Worm (Caenorhabditis elegans) whole organism, young adult: ENCODE results near the gene upb-1.

ENCODE experiments used
- C06A6.2 ChIP-seq: fragments of 200-800 bp; sonication (Bioruptor generic); conservative IDR thresholded peaks from 2 replicates; pipeline ENCODE4 v1.3.6; 2022; ENCODE audit warnings: missing genetic modification characterization, missing compliant biosample characterization
- C17E4.6 ChIP-seq: fragments of 200-800 bp; sonication (Bioruptor generic); IDR thresholded peaks from 2 replicates; pipeline ENCODE4 v1.3.6; 2022; ENCODE audit warnings: missing genetic modification reagents, missing genetic modification characterization, missing compliant biosample characterization
- F10E7.11 ChIP-seq: sonication (generic microtip); optimal IDR thresholded peaks from 2 replicates; lab custom pipeline; 2017; ENCODE audit warnings: mild to moderate bottlenecking, missing genetic modification characterization, moderate library complexity, missing compliant biosample characterization
- F23B12.7 ChIP-seq: sonication (generic microtip); optimal IDR thresholded peaks from 2 replicates; lab custom pipeline; 2017; ENCODE audit warnings: missing genetic modification characterization, mild to moderate bottlenecking, missing compliant biosample characterization, antibody characterized with exemption, moderate library complexity; ENCODE audit not compliant: insufficient read depth
- F33H1.4 ChIP-seq: fragments of 200-800 bp; sonication (Bioruptor generic); IDR thresholded peaks from 2 replicates; pipeline ENCODE4 v1.3.6; 2022; ENCODE audit warnings: missing genetic modification reagents, missing genetic modification characterization, missing compliant biosample characterization
- F37B4.10 ChIP-seq: fragments of 200-800 bp; sonication (Bioruptor generic); IDR thresholded peaks from 2 replicates; pipeline ENCODE4 v1.3.6; 2022; ENCODE audit warnings: missing genetic modification characterization, missing compliant biosample characterization
- F57C9.4 ChIP-seq: sonication (generic microtip); optimal IDR thresholded peaks from 2 replicates; lab custom pipeline; 2017; ENCODE audit warnings: mild to moderate bottlenecking, missing genetic modification characterization, missing compliant biosample characterization
- T07F8.4 ChIP-seq: sonication (generic microtip); optimal IDR thresholded peaks from 2 replicates; lab custom pipeline; 2016; ENCODE audit warnings: mild to moderate bottlenecking, missing genetic modification characterization, moderate library complexity, missing compliant biosample characterization
- Y67H2A.10 ChIP-seq: fragments of 200-800 bp; sonication (Bioruptor generic); conservative IDR thresholded peaks from 2 replicates; pipeline ENCODE4 v1.3.6; 2022; ENCODE audit warnings: missing genetic modification reagents, missing genetic modification characterization, missing compliant biosample characterization
- Y95B8A.8 ChIP-seq: fragments of 200-800 bp; sonication (Bioruptor generic); IDR thresholded peaks from 2 replicates; pipeline ENCODE4 v1.3.6; 2022; ENCODE audit warnings: missing genetic modification reagents, missing genetic modification characterization, missing compliant biosample characterization
- akir-1 ChIP-seq: fragments of 200-800 bp; sonication (Bioruptor generic); optimal IDR thresholded peaks from 2 replicates; lab custom pipeline; 2018; ENCODE audit warnings: mild to moderate bottlenecking, missing genetic modification characterization, moderate library complexity, missing compliant biosample characterization
- ama-1 ChIP-seq, 3 experiments: fragments of 150-350 bp in 1 of 3; sonication (generic microtip) in 2 of 3; optimal IDR thresholded peaks; 2 replicates each; lab custom pipeline; 2014 to 2018; ENCODE audit warnings: missing biosample characterization in 2 of 3, missing genetic modification characterization in 2 of 3, missing genetic modification reagents in 2 of 3
- athp-1 ChIP-seq: sonication (generic microtip); optimal IDR thresholded peaks from 2 replicates; lab custom pipeline; 2017; ENCODE audit warnings: mild to moderate bottlenecking, missing genetic modification characterization, missing compliant biosample characterization
- attf-3 ChIP-seq: fragments of 200-800 bp; sonication (Bioruptor generic); conservative IDR thresholded peaks from 2 replicates; pipeline ENCODE4 v1.3.6; 2022; ENCODE audit warnings: missing genetic modification reagents, missing genetic modification characterization, missing compliant biosample characterization
- attf-6 ChIP-seq: fragments of 200-800 bp; sonication (Bioruptor generic); IDR thresholded peaks from 2 replicates; pipeline ENCODE4 v1.3.6; 2022; ENCODE audit warnings: missing genetic modification reagents, missing genetic modification characterization, missing compliant biosample characterization
- cebp-2 ChIP-seq: fragments of 200-800 bp; sonication (Bioruptor generic); IDR thresholded peaks from 2 replicates; pipeline ENCODE4 v1.3.6; 2022; ENCODE audit warnings: missing genetic modification characterization, missing compliant biosample characterization
- ceh-27 ChIP-seq: fragments of 200-800 bp; sonication (Bioruptor generic); optimal IDR thresholded peaks from 2 replicates; lab custom pipeline; 2018; ENCODE audit warnings: mild to moderate bottlenecking, missing genetic modification characterization, moderate library complexity, missing compliant biosample characterization
- chd-7 ChIP-seq: sonication (generic microtip); optimal IDR thresholded peaks from 2 replicates; lab custom pipeline; 2016; ENCODE audit warnings: mild to moderate bottlenecking, missing genetic modification characterization, moderate library complexity, missing compliant biosample characterization
- die-1 ChIP-seq: sonication (generic microtip); optimal IDR thresholded peaks from 2 replicates; lab custom pipeline; 2016; ENCODE audit warnings: missing genotype, mild to moderate bottlenecking, missing genetic modification characterization, missing compliant biosample characterization
- egl-18 ChIP-seq: fragments of 200-800 bp; sonication (Bioruptor generic); IDR thresholded peaks from 2 replicates; pipeline ENCODE4 v1.3.6; 2022; ENCODE audit warnings: missing genetic modification reagents, missing genetic modification characterization, missing compliant biosample characterization
- egrh-3 ChIP-seq: fragments of 200-800 bp; sonication (Bioruptor generic); IDR thresholded peaks from 2 replicates; pipeline ENCODE4 v1.3.6; 2022; ENCODE audit warnings: missing genetic modification reagents, missing genetic modification characterization, missing compliant biosample characterization
- ekl-4 ChIP-seq: fragments of 200-800 bp; sonication (Bioruptor generic); IDR thresholded peaks from 2 replicates; pipeline ENCODE4 v1.3.6; 2022; ENCODE audit warnings: missing genetic modification reagents, missing genetic modification characterization, missing compliant biosample characterization
- ets-4 ChIP-seq: fragments of 200-800 bp; sonication (Bioruptor generic); optimal IDR thresholded peaks from 2 replicates; lab custom pipeline; 2018; ENCODE audit warnings: mild to moderate bottlenecking, missing genetic modification characterization, missing compliant biosample characterization
- fkh-3 ChIP-seq: sonication (generic microtip); optimal IDR thresholded peaks from 2 replicates; lab custom pipeline; 2016; ENCODE audit warnings: mild to moderate bottlenecking, missing genetic modification characterization, missing compliant biosample characterization
- him-1 ChIP-seq: sonication (generic microtip); optimal IDR thresholded peaks from 2 replicates; lab custom pipeline; 2016; ENCODE audit warnings: missing genotype, missing genetic modification reagents, missing genetic modification characterization, missing compliant biosample characterization
- hmg-20 ChIP-seq: fragments of 200-800 bp; sonication (Bioruptor generic); IDR thresholded peaks from 2 replicates; pipeline ENCODE4 v1.3.6; 2022; ENCODE audit warnings: missing genetic modification reagents, missing genetic modification characterization, missing compliant biosample characterization
- hrde-1 ChIP-seq: sonication (generic microtip); optimal IDR thresholded peaks from 2 replicates; lab custom pipeline; 2016; ENCODE audit warnings: missing genetic modification characterization, mild to moderate bottlenecking, missing compliant biosample characterization, moderate library complexity, missing genotype, missing genetic modification reagents, borderline replicate concordance
- hsf-1 ChIP-seq: fragments of 200-800 bp; sonication (Bioruptor generic); IDR thresholded peaks from 2 replicates; pipeline ENCODE4 v1.3.6; 2022; ENCODE audit warnings: missing genetic modification reagents, missing genetic modification characterization, missing compliant biosample characterization
- lag-1 ChIP-seq: fragments of 200-800 bp; sonication (Bioruptor generic); IDR thresholded peaks from 2 replicates; pipeline ENCODE4 v1.3.6; 2022; ENCODE audit warnings: missing genetic modification reagents, missing genetic modification characterization, missing compliant biosample characterization
- let-526 ChIP-seq: fragments of 200-800 bp; sonication (Bioruptor generic); IDR thresholded peaks from 2 replicates; pipeline ENCODE4 v1.3.6; 2022; ENCODE audit warnings: missing genetic modification reagents, missing genetic modification characterization, missing compliant biosample characterization
- let-607 ChIP-seq, 2 experiments: fragments of 200-800 bp in 1 of 2; sonication (Bioruptor generic) in 1 of 2; sonication (generic microtip) in 1 of 2; optimal IDR thresholded peaks; 2 replicates each; lab custom pipeline; 2016 to 2018; ENCODE audit warnings: mild to moderate bottlenecking in 2 of 2, missing compliant biosample characterization in 2 of 2, missing genetic modification characterization in 2 of 2, moderate library complexity in 2 of 2, missing genotype in 1 of 2
- madf-6 ChIP-seq: fragments of 200-800 bp; sonication (Bioruptor generic); IDR thresholded peaks from 2 replicates; pipeline ENCODE4 v1.3.6; 2022; ENCODE audit warnings: missing genetic modification reagents, missing genetic modification characterization, missing compliant biosample characterization
- mxl-1 ChIP-seq: sonication (generic microtip); optimal IDR thresholded peaks from 2 replicates; lab custom pipeline; 2016; ENCODE audit warnings: missing genetic modification characterization, missing compliant biosample characterization
- nfya-2 ChIP-seq: fragments of 200-800 bp; sonication (Bioruptor generic); IDR thresholded peaks from 2 replicates; pipeline ENCODE4 v1.3.6; 2022; ENCODE audit warnings: missing genetic modification reagents, missing genetic modification characterization, missing compliant biosample characterization
- nhr-120 ChIP-seq: fragments of 200-800 bp; sonication (Bioruptor generic); IDR thresholded peaks from 2 replicates; pipeline ENCODE4 v1.3.6; 2022; ENCODE audit warnings: missing genetic modification characterization, missing compliant biosample characterization
- nhr-90 ChIP-seq: sonication (generic microtip); optimal IDR thresholded peaks from 2 replicates; lab custom pipeline; 2016; ENCODE audit warnings: missing genotype, mild to moderate bottlenecking, missing genetic modification characterization, missing compliant biosample characterization
- pbrm-1 ChIP-seq: fragments of 200-800 bp; sonication (Bioruptor generic); IDR thresholded peaks from 2 replicates; pipeline ENCODE4 v1.3.6; 2022; ENCODE audit warnings: missing genetic modification reagents, missing genetic modification characterization, missing compliant biosample characterization
- rcor-1 ChIP-seq: fragments of 200-800 bp; sonication (Bioruptor generic); IDR thresholded peaks from 2 replicates; pipeline ENCODE4 v1.3.6; 2022; ENCODE audit warnings: missing genetic modification reagents, missing genetic modification characterization, missing compliant biosample characterization
- sea-2 ChIP-seq: fragments of 200-800 bp; sonication (Bioruptor generic); IDR thresholded peaks from 2 replicates; pipeline ENCODE4 v1.3.6; 2022; ENCODE audit warnings: missing genetic modification characterization, missing compliant biosample characterization
- snpc-1.1 ChIP-seq: sonication (generic microtip); optimal IDR thresholded peaks from 2 replicates; lab custom pipeline; 2017; ENCODE audit warnings: missing genetic modification characterization, mild to moderate bottlenecking, missing compliant biosample characterization, antibody characterized with exemption, moderate library complexity, missing genotype, missing genetic modification reagents; ENCODE audit not compliant: insufficient read depth
- snpc-1.3 ChIP-seq: sonication (generic microtip); optimal IDR thresholded peaks from 2 replicates; lab custom pipeline; 2017; ENCODE audit warnings: missing genetic modification characterization, mild to moderate bottlenecking, missing compliant biosample characterization, antibody characterized with exemption, moderate library complexity, missing genotype, missing genetic modification reagents; ENCODE audit not compliant: insufficient read depth
- tbx-9 ChIP-seq: sonication (generic microtip); optimal IDR thresholded peaks from 2 replicates; lab custom pipeline; 2016; ENCODE audit warnings: borderline replicate concordance, missing genetic modification characterization, inconsistent platforms, missing compliant biosample characterization
- unc-130 ChIP-seq: sonication (generic microtip); optimal IDR thresholded peaks from 2 replicates; lab custom pipeline; 2016; ENCODE audit warnings: missing genetic modification reagents, missing genetic modification characterization, missing compliant biosample characterization
- xnd-1 ChIP-seq: sonication (generic microtip); optimal IDR thresholded peaks from 2 replicates; lab custom pipeline; 2016; ENCODE audit warnings: missing genotype, missing genetic modification reagents, missing genetic modification characterization, missing compliant biosample characterization
- zim-3 ChIP-seq: sonication (generic microtip); optimal IDR thresholded peaks from 2 replicates; lab custom pipeline; 2017; ENCODE audit warnings: mild to moderate bottlenecking, missing genetic modification characterization, moderate library complexity, missing compliant biosample characterization
- ztf-22 ChIP-seq: fragments of 200-800 bp; sonication (Bioruptor generic); optimal IDR thresholded peaks from 2 replicates; lab custom pipeline; 2018; ENCODE audit warnings: mild to moderate bottlenecking, missing genetic modification characterization, moderate library complexity, missing compliant biosample characterization
- ztf-25 ChIP-seq: fragments of 200-800 bp; sonication (Bioruptor generic); IDR thresholded peaks from 2 replicates; pipeline ENCODE4 v1.3.6; 2022; ENCODE audit warnings: missing genetic modification reagents, missing genetic modification characterization, missing compliant biosample characterization
- ztf-26 ChIP-seq: sonication (generic microtip); optimal IDR thresholded peaks from 2 replicates; lab custom pipeline; 2017; ENCODE audit warnings: missing genetic modification characterization, missing compliant biosample characterization

Gene upb-1

ce11 chrII:6250782-6251461 lies 39.0 kb downstream of the upb-1 start, which contains the start of gene phb-2 (continued):
- no peak for TF ChIP-seq F10E7.11 (tag; lab: Kevin White, UChicago)
- TF ChIP-seq ekl-4 (GFP tag; lab: Robert Waterston, UW), result peak; percentile 59
- no peak for TF ChIP-seq attf-3
- 0 out of 2 replicates have a peak, but pooled peaks have one; percentile 7 for TF ChIP-seq let-526 (GFP tag; lab: Robert Waterston, UW)
- TF ChIP-seq pbrm-1 (GFP tag; lab: Robert Waterston, UW), result peak; percentile 48; the same call in 1 of the 2 replicates
- no peak for TF ChIP-seq snpc-1.1 (tag; lab: Kevin White, UChicago)
- TF ChIP-seq F33H1.4 (GFP tag; lab: Robert Waterston, UW), result peak; percentile 84
- TF ChIP-seq snpc-1.3, result peak; percentile 64
- no peak for TF ChIP-seq ets-4 (GFP tag; lab: Kevin White, UChicago)
- no peak for TF ChIP-seq attf-6 (GFP tag; lab: Robert Waterston, UW)
- no peak for TF ChIP-seq sea-2 (GFP tag; lab: Robert Waterston, UW)
- TF ChIP-seq C06A6.2 (GFP tag; lab: Robert Waterston, UW), result no peak
- no peak for TF ChIP-seq egrh-3
- no peak for TF ChIP-seq lag-1 (GFP tag; lab: Robert Waterston, UW)
- no peak for TF ChIP-seq xnd-1 (tag; lab: Kevin White, UChicago)
- TF ChIP-seq ztf-25 (GFP tag; lab: Robert Waterston, UW), result no peak
- no peak for TF ChIP-seq F57C9.4 (tag; lab: Kevin White, UChicago)
- peak; percentile 31; the same call in 1 of the 2 replicates for TF ChIP-seq rcor-1
- TF ChIP-seq ztf-26 (tag; lab: Kevin White, UChicago), result no peak
- no peak for TF ChIP-seq chd-7 (tag; lab: Kevin White, UChicago)
- TF ChIP-seq tbx-9, result no peak
- no peak for TF ChIP-seq F37B4.10
- no peak for TF ChIP-seq zim-3
- TF ChIP-seq T07F8.4 (tag; lab: Kevin White, UChicago), result no peak
- no peak for TF ChIP-seq him-1
- peak; percentile 39; the same call in 1 of the 2 replicates for TF ChIP-seq C17E4.6
- TF ChIP-seq Y67H2A.10 (GFP tag; lab: Robert Waterston, UW), result no peak
- no peak for TF ChIP-seq nfya-2 (GFP tag; lab: Robert Waterston, UW)
- no peak for TF ChIP-seq let-607 (tag; optimal IDR thresholded peaks at IDR 0.05; lab: Kevin White, UChicago)
- no peak for TF ChIP-seq nhr-90 (tag; lab: Kevin White, UChicago)
- TF ChIP-seq egl-18, result no peak

- TF ChIP-seq Y95B8A.8 (GFP tag; lab: Robert Waterston, UW) (no peak), madf-6 (GFP tag; lab: Robert Waterston, UW) (peak; percentile 55), nhr-120 (GFP tag; lab: Robert Waterston, UW) (no peak), C17E4.6 (no peak), cebp-2 (GFP tag; lab: Robert Waterston, UW) (0 out of 2 replicates have a peak, but pooled peaks have one; percentile 41), hrde-1 (tag; lab: Kevin White, UChicago) (peak; percentile 43), mxl-1 (tag; lab: Kevin White, UChicago) (no peak), ztf-22 (GFP tag; lab: Kevin White, UChicago) (no peak), unc-130 (peak; percentile 1), hsf-1 (GFP tag; lab: Robert Waterston, UW) (no peak), ztf-26 (tag; lab: Kevin White, UChicago) (peak; percentile 58), ceh-27 (GFP tag; lab: Kevin White, UChicago) (peak; percentile 35), F23B12.7 (peak; percentile 95), ama-1 (optimal IDR thresholded peaks at IDR 0.05; lab: Kevin White, UChicago) (no peak), ama-1 (GFP tag; optimal IDR thresholded peaks at IDR 0.05; lab: Kevin White, UChicago) (peak; percentile 66 to 71), akir-1 (GFP tag; lab: Kevin White, UChicago) (no peak), hmg-20 (GFP tag; lab: Robert Waterston, UW) (no peak), die-1 (peak; percentile 70), athp-1 (tag; lab: Kevin White, UChicago) (peak; percentile 61), fkh-3 (tag; lab: Kevin White, UChicago) (peak; percentile 63)
These were observed 41.4 kb downstream of the upb-1 start for ce11 chrII:6248503-6248902.
